Worm (Caenorhabditis elegans) whole organism, young adult: Measurements from ENCODE around the gene lgc-39.
A peak's percentile ranks its signal among the peaks of the same experiment; 100 is the strongest.

ENCODE experiments used
- C06A6.2 ChIP-seq: fragments of 200-800 bp; sonication (Bioruptor generic); conservative IDR thresholded peaks from 2 replicates; pipeline ENCODE4 v1.3.6; 2022; ENCODE audit warnings: missing genetic modification characterization, missing compliant biosample characterization
- F33H1.4 ChIP-seq: fragments of 200-800 bp; sonication (Bioruptor generic); IDR thresholded peaks from 2 replicates; pipeline ENCODE4 v1.3.6; 2022; ENCODE audit warnings: missing genetic modification reagents, missing genetic modification characterization, missing compliant biosample characterization
- F57A8.1 ChIP-seq: fragments of 200-800 bp; sonication (Bioruptor generic); optimal IDR thresholded peaks from 2 replicates; lab custom pipeline; 2018; ENCODE audit warnings: mild to moderate bottlenecking, missing genetic modification characterization, moderate library complexity, missing compliant biosample characterization
- F57C9.4 ChIP-seq: sonication (generic microtip); optimal IDR thresholded peaks from 2 replicates; lab custom pipeline; 2017; ENCODE audit warnings: mild to moderate bottlenecking, missing genetic modification characterization, missing compliant biosample characterization
- T26A5.8 ChIP-seq: sonication (generic microtip); optimal IDR thresholded peaks from 2 replicates; lab custom pipeline; 2016; ENCODE audit warnings: missing genetic modification characterization, missing compliant biosample characterization
- Y53G8AR.9 ChIP-seq: fragments of 200-800 bp; sonication (Bioruptor generic); conservative IDR thresholded peaks from 2 replicates; pipeline ENCODE4 v1.3.6; 2022; ENCODE audit warnings: missing genetic modification reagents, missing genetic modification characterization, missing compliant biosample characterization
- Y95B8A.8 ChIP-seq: fragments of 200-800 bp; sonication (Bioruptor generic); IDR thresholded peaks from 2 replicates; pipeline ENCODE4 v1.3.6; 2022; ENCODE audit warnings: missing genetic modification reagents, missing genetic modification characterization, missing compliant biosample characterization
- akir-1 ChIP-seq: fragments of 200-800 bp; sonication (Bioruptor generic); optimal IDR thresholded peaks from 2 replicates; lab custom pipeline; 2018; ENCODE audit warnings: mild to moderate bottlenecking, missing genetic modification characterization, moderate library complexity, missing compliant biosample characterization
- ama-1 ChIP-seq, 3 experiments: fragments of 150-350 bp in 1 of 3; sonication (generic microtip) in 2 of 3; optimal IDR thresholded peaks; 2 replicates each; lab custom pipeline; 2014 to 2018; ENCODE audit warnings: missing biosample characterization in 2 of 3, missing genetic modification characterization in 2 of 3, missing genetic modification reagents in 2 of 3
- aptf-3 ChIP-seq: fragments of 200-800 bp; sonication (Bioruptor generic); IDR thresholded peaks from 2 replicates; pipeline ENCODE4 v1.3.6; 2022; ENCODE audit warnings: missing genetic modification characterization, missing compliant biosample characterization
- atf-7 ChIP-seq: sonication (generic microtip); optimal IDR thresholded peaks from 2 replicates; lab custom pipeline; 2017; ENCODE audit warnings: mild to moderate bottlenecking, missing genetic modification characterization, missing compliant biosample characterization
- attf-5 ChIP-seq: fragments of 200-800 bp; sonication (Bioruptor generic); optimal IDR thresholded peaks from 2 replicates; lab custom pipeline; 2018; ENCODE audit warnings: mild to moderate bottlenecking, missing genetic modification characterization, missing compliant biosample characterization
- cebp-2 ChIP-seq: fragments of 200-800 bp; sonication (Bioruptor generic); IDR thresholded peaks from 2 replicates; pipeline ENCODE4 v1.3.6; 2022; ENCODE audit warnings: missing genetic modification characterization, missing compliant biosample characterization
- ceh-79 ChIP-seq: sonication (generic microtip); optimal IDR thresholded peaks from 2 replicates; lab custom pipeline; 2017; ENCODE audit warnings: mild to moderate bottlenecking, missing genetic modification characterization, missing compliant biosample characterization
- ceh-91 ChIP-seq: fragments of 200-800 bp; sonication (Bioruptor generic); IDR thresholded peaks from 2 replicates; pipeline ENCODE4 v1.3.6; 2022; ENCODE audit warnings: missing genetic modification reagents, missing genetic modification characterization, missing compliant biosample characterization
- dox-1 ChIP-seq: fragments of 200-800 bp; sonication (Bioruptor generic); IDR thresholded peaks from 2 replicates; pipeline ENCODE4 v1.3.6; 2022; ENCODE audit warnings: missing genetic modification reagents, missing genetic modification characterization, missing compliant biosample characterization
- dpff-1 ChIP-seq: sonication (generic microtip); optimal IDR thresholded peaks from 2 replicates; lab custom pipeline; 2017; ENCODE audit warnings: mild to moderate bottlenecking, missing genetic modification characterization, missing compliant biosample characterization
- egrh-3 ChIP-seq: fragments of 200-800 bp; sonication (Bioruptor generic); IDR thresholded peaks from 2 replicates; pipeline ENCODE4 v1.3.6; 2022; ENCODE audit warnings: missing genetic modification reagents, missing genetic modification characterization, missing compliant biosample characterization
- hmg-1.2 ChIP-seq: fragments of 200-800 bp; sonication (Bioruptor generic); IDR thresholded peaks from 2 replicates; pipeline ENCODE4 v1.3.6; 2022; ENCODE audit warnings: missing genetic modification reagents, missing genetic modification characterization, missing compliant biosample characterization
- hmg-20 ChIP-seq: fragments of 200-800 bp; sonication (Bioruptor generic); IDR thresholded peaks from 2 replicates; pipeline ENCODE4 v1.3.6; 2022; ENCODE audit warnings: missing genetic modification reagents, missing genetic modification characterization, missing compliant biosample characterization
- hsf-1 ChIP-seq: fragments of 200-800 bp; sonication (Bioruptor generic); IDR thresholded peaks from 2 replicates; pipeline ENCODE4 v1.3.6; 2022; ENCODE audit warnings: missing genetic modification reagents, missing genetic modification characterization, missing compliant biosample characterization
- let-526 ChIP-seq: fragments of 200-800 bp; sonication (Bioruptor generic); IDR thresholded peaks from 2 replicates; pipeline ENCODE4 v1.3.6; 2022; ENCODE audit warnings: missing genetic modification reagents, missing genetic modification characterization, missing compliant biosample characterization
- madf-3 ChIP-seq: fragments of 200-800 bp; sonication (Bioruptor generic); IDR thresholded peaks from 2 replicates; pipeline ENCODE4 v1.3.6; 2022; ENCODE audit warnings: missing genetic modification reagents, missing genetic modification characterization, missing compliant biosample characterization
- nfya-1 ChIP-seq: sonication (generic microtip); optimal IDR thresholded peaks from 2 replicates; lab custom pipeline; 2017; ENCODE audit warnings: antibody characterized with exemption, missing compliant biosample characterization, missing genetic modification characterization, borderline replicate concordance; ENCODE audit not compliant: insufficient read depth
- nfya-2 ChIP-seq: fragments of 200-800 bp; sonication (Bioruptor generic); IDR thresholded peaks from 2 replicates; pipeline ENCODE4 v1.3.6; 2022; ENCODE audit warnings: missing genetic modification reagents, missing genetic modification characterization, missing compliant biosample characterization
- nfyb-1 ChIP-seq: fragments of 200-800 bp; sonication (Bioruptor generic); IDR thresholded peaks from 2 replicates; pipeline ENCODE4 v1.3.6; 2022; ENCODE audit warnings: missing genetic modification reagents, missing genetic modification characterization, missing compliant biosample characterization
- nhr-27 ChIP-seq: fragments of 200-800 bp; sonication (Bioruptor generic); optimal IDR thresholded peaks from 2 replicates; lab custom pipeline; 2018; ENCODE audit warnings: mild to moderate bottlenecking, missing genetic modification characterization, moderate library complexity, missing compliant biosample characterization
- pbrm-1 ChIP-seq: fragments of 200-800 bp; sonication (Bioruptor generic); IDR thresholded peaks from 2 replicates; pipeline ENCODE4 v1.3.6; 2022; ENCODE audit warnings: missing genetic modification reagents, missing genetic modification characterization, missing compliant biosample characterization
- rcor-1 ChIP-seq: fragments of 200-800 bp; sonication (Bioruptor generic); IDR thresholded peaks from 2 replicates; pipeline ENCODE4 v1.3.6; 2022; ENCODE audit warnings: missing genetic modification reagents, missing genetic modification characterization, missing compliant biosample characterization
- rpc-1 ChIP-seq, 2 experiments: fragments of 150-350 bp in 1 of 2; sonication (generic microtip) in 1 of 2; optimal IDR thresholded peaks; 2 replicates each; lab custom pipeline; 2014 to 2018; ENCODE audit warnings: missing biosample characterization in 1 of 2, missing genetic modification characterization in 1 of 2, missing genetic modification reagents in 1 of 2, missing genotype in 1 of 2
- snpc-1.3 ChIP-seq: sonication (generic microtip); optimal IDR thresholded peaks from 2 replicates; lab custom pipeline; 2017; ENCODE audit warnings: missing genetic modification characterization, mild to moderate bottlenecking, missing compliant biosample characterization, antibody characterized with exemption, moderate library complexity, missing genotype, missing genetic modification reagents; ENCODE audit not compliant: insufficient read depth
- tbp1 ChIP-seq: fragments of 200-800 bp; sonication (Bioruptor generic); optimal IDR thresholded peaks from 2 replicates; lab custom pipeline; 2018; ENCODE audit warnings: mild to moderate bottlenecking, missing genetic modification characterization, missing compliant biosample characterization
- ztf-18 ChIP-seq: sonication (generic microtip); optimal IDR thresholded peaks from 2 replicates; lab custom pipeline; 2016; ENCODE audit warnings: missing genotype, mild to moderate bottlenecking, missing genetic modification characterization, missing compliant biosample characterization
- ztf-22 ChIP-seq: fragments of 200-800 bp; sonication (Bioruptor generic); optimal IDR thresholded peaks from 2 replicates; lab custom pipeline; 2018; ENCODE audit warnings: mild to moderate bottlenecking, missing genetic modification characterization, moderate library complexity, missing compliant biosample characterization

lgc-39 gene

DNA sequence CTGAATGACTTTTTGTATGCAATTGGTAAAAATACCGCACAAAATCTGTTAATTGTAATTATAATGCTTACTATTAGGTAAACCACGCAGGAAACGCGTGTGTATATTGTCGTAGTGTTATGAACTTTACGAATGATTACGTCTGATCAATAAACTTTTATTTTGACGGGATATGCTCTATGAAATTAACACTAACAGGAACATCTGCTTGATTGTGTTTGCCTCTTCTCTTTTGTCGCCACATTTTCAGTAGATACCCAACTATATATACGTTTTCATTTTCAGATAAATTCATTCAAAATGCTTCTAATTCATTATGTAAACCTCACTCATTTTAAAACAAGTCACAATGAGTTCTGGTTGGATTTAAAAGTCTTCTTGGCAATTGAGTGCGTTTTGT, 43.1 kb upstream of the lgc-39 start, which contains the start of gene sre-10:
TSS of gene sre-10 (plus strand) at position 301 of the 400 bp plus-strand sequence.
- TF ChIP-seq attf-5 (GFP tag; lab: Kevin White, UChicago) (no peak), ama-1 (optimal IDR thresholded peaks at IDR 0.05; lab: Kevin White, UChicago) (no peak), ama-1 (GFP tag; optimal IDR thresholded peaks at IDR 0.05; lab: Kevin White, UChicago) (no peak), snpc-1.3 (tag; lab: Kevin White, UChicago) (no peak), dpff-1 (tag; lab: Kevin White, UChicago) (no peak), egrh-3 (no peak), ceh-79 (tag; lab: Kevin White, UChicago) (no peak), pbrm-1 (GFP tag; lab: Robert Waterston, UW) (no peak), hsf-1 (GFP tag; lab: Robert Waterston, UW) (no peak), Y53G8AR.9 (no peak), F33H1.4 (GFP tag; lab: Robert Waterston, UW) (no peak), ceh-91 (GFP tag; lab: Robert Waterston, UW) (no peak), hmg-20 (GFP tag; lab: Robert Waterston, UW) (no peak), ztf-18 (tag; lab: Kevin White, UChicago) (no peak)

DNA sequence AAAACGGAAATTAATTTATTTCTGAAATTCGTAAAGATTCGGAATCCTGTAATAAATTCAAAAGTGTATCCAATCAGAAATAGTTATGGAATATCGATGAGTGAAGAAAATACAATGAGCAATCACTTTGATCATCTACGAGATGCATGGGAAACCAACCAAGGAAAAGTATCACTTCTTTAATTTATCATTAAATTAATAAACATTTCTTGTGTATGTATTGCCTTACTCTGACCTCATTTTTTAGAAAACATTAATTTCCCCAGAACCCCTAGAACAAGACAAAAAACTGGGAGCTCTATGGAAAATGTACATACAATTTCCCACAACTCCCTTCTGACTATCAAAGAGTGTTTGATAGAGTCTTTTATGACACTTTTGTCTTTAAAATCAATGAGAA, 41.3 kb upstream of the lgc-39 start, which contains the start of gene F10D2.16:
TSS of gene F10D2.16 (plus strand) at position 301 of the 400 bp plus-strand sequence.
- TF ChIP-seq ztf-18 (tag; lab: Kevin White, UChicago) (no peak), T26A5.8 (no peak)

DNA sequence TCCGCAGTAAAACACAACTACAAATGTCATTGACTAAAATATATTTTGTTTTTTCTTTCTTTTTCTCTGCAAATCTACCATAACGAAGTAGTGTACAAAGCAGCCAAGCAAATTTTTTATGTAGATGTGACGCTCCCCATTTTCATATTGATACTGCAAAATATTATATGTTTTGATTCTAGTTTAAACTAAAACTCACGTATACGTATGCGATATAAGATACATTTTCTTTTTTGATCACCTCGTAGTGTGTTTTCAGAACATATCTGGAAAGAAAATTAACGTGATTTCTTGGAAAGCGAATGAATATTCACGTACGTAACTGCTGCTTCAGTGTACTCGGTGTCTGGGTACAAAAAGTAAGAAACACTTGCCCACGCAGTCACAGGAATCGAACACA, 38.4 kb upstream of the lgc-39 start:
- TF ChIP-seq aptf-3 (GFP tag; lab: Robert Waterston, UW): no peak
- no peak for TF ChIP-seq rpc-1 (optimal IDR thresholded peaks at IDR 0.05; lab: Kevin White, UChicago)
- TF ChIP-seq rpc-1 (tag; optimal IDR thresholded peaks at IDR 0.05; lab: Kevin White, UChicago): no peak
- TF ChIP-seq let-526: no peak
- TF ChIP-seq nfya-1: no peak
- no peak for TF ChIP-seq C06A6.2 (GFP tag; lab: Robert Waterston, UW)
- no peak for TF ChIP-seq nfyb-1
- no peak for TF ChIP-seq rcor-1 (GFP tag; lab: Robert Waterston, UW)
- no peak for TF ChIP-seq dox-1 (GFP tag; lab: Robert Waterston, UW)
- TF ChIP-seq nhr-27 (tag; lab: Kevin White, UChicago): no peak
- TF ChIP-seq nfya-2 (GFP tag; lab: Robert Waterston, UW): no peak
- TF ChIP-seq hmg-1.2 (GFP tag; lab: Robert Waterston, UW): no peak
- no peak for TF ChIP-seq akir-1 (GFP tag; lab: Kevin White, UChicago)

DNA sequence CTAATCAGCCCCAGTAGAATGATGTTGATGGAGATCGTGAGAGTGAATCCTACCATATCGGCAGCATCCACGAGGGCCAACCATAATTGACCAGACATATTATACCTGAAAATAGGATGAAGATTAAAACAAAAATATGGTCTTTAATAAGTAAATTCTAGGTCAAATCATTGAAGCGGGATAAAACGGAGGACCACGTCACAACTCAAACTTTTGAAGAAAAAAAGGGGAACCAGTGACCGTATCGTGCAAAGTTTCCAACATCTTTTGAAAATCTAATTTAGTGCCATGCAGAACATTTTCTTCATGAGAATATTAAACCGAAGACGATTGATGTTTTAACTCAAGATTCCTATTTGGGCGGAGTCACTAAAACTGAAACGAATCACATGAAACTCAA, 37.0 kb upstream of the lgc-39 start, which contains the start of gene str-112:
TSS of gene str-112 (minus strand) at position 101 of the 400 bp plus-strand sequence.
- no peak for TF ChIP-seq F57A8.1 (GFP tag; lab: Kevin White, UChicago)
- no peak for TF ChIP-seq madf-3 (GFP tag; lab: Robert Waterston, UW)
- TF ChIP-seq cebp-2 (GFP tag; lab: Robert Waterston, UW): no peak
- TF ChIP-seq Y95B8A.8 (GFP tag; lab: Robert Waterston, UW): no peak
- no peak for TF ChIP-seq F57C9.4 (tag; lab: Kevin White, UChicago)
- TF ChIP-seq ztf-22: no peak

DNA sequence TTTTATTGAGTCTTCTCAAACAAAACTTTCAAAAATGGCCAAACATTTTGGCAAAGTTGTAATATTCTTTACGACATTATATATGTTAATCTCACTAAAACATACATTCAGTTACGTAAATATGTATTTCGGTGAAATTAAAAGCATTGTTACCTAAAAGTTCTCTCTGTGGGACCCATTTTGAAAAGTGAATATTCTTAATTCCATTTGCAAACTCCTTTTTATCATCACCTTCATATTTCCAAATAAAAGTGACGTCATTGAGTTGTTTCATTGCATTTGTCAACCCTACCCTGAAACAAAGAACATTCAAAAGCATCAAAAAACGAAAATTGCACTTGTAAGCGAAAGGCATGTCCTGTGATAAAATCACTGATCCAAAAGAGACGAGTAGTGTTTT, 34.9 kb upstream of the lgc-39 start:
- TF ChIP-seq tbp1 (no peak), atf-7 (tag; lab: Kevin White, UChicago) (peak; percentile 42)
